Worm (Caenorhabditis elegans) whole organism, L2 larva: ENCODE measurements around the gene rpl-3.
"Not testable (repeated sequence)": the region's sequence is repeated elsewhere in the genome, so short reads cannot be mapped to it uniquely, and the experiment has no call there.

ENCODE experiments used
- alr-1 ChIP-seq: fragments of 150-350 bp; optimal IDR thresholded peaks from 2 replicates; lab custom pipeline; 2014; ENCODE audit warnings: missing biosample characterization, missing genetic modification characterization
- lin-39 ChIP-seq: fragments of 150-350 bp; optimal IDR thresholded peaks from 2 replicates; lab custom pipeline; 2014; ENCODE audit warnings: missing biosample characterization, missing genetic modification reagents, missing genetic modification characterization
- nhr-237 ChIP-seq: fragments of 150-350 bp; optimal IDR thresholded peaks from 2 replicates; lab custom pipeline; 2014; ENCODE audit warnings: missing biosample characterization, missing genetic modification characterization
- peb-1 ChIP-seq: fragments of 150-350 bp; optimal IDR thresholded peaks from 2 replicates; lab custom pipeline; 2014; ENCODE audit warnings: missing biosample characterization, missing genetic modification characterization
- ztf-11 ChIP-seq: sonication (generic microtip); optimal IDR thresholded peaks from 2 replicates; lab custom pipeline; 2017; ENCODE audit warnings: missing biosample characterization, missing genetic modification characterization

DNA sequence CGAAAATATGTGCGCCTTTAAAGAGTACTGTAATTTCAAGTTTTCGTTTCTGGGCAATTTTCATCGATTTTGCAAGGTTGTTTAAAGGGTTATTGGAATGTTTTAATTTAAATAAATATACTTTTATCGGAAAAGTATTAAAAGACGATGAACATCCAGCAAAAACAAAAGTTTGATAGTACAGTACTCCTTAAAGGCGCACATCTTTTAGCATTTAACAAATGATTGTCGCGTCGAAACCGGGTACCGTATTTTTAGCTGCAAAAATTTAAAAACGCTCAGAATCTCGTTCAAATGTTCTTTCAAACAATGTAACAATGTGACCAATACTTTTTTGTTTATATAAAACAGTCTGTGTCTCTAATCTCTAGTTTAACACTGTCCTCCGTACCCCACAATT lies 27.4 kb upstream of the rpl-3 start, which contains the start of gene C36A4.11:
- TF ChIP-seq nhr-237 (tag; lab: Kevin White, UChicago); lin-39 (tag; lab: Kevin White, UChicago); alr-1 (tag; lab: Kevin White, UChicago); peb-1; ztf-11 (tag; lab: Kevin White, UChicago): not testable (repeated sequence)
